Worm (Caenorhabditis elegans) whole organism, L3 larva: ENCODE measurements around the gene grl-28.

Experiments used
- ceh-28 ChIP-seq: fragments of 150-350 bp; optimal IDR thresholded peaks from 2 replicates; lab custom pipeline; 2014; ENCODE audit warnings: missing biosample characterization, missing genetic modification reagents, missing genetic modification characterization
- elt-1 ChIP-seq: fragments of 150-350 bp; optimal IDR thresholded peaks from 2 replicates; lab custom pipeline; 2014; ENCODE audit warnings: missing biosample characterization, missing genetic modification characterization
- fkh-10 ChIP-seq: sonication (generic microtip); optimal IDR thresholded peaks from 2 replicates; lab custom pipeline; 2017; ENCODE audit warnings: missing biosample characterization, missing genetic modification reagents, missing genetic modification characterization
- nhr-12 ChIP-seq: fragments of 150-350 bp; optimal IDR thresholded peaks from 2 replicates; lab custom pipeline; 2014; ENCODE audit warnings: missing biosample characterization, missing genetic modification characterization
- nhr-237 ChIP-seq: fragments of 150-350 bp; optimal IDR thresholded peaks from 2 replicates; lab custom pipeline; 2014; ENCODE audit warnings: missing biosample characterization, missing genetic modification characterization
- pha-4 ChIP-seq: fragments of 150-350 bp; optimal IDR thresholded peaks from 2 replicates; lab custom pipeline; 2014; ENCODE audit warnings: missing biosample characterization, missing genetic modification reagents, missing genetic modification characterization
- snpc-4 ChIP-seq: fragments of 150-350 bp; optimal IDR thresholded peaks from 2 replicates; lab custom pipeline; 2014; ENCODE audit warnings: missing biosample characterization, missing genetic modification characterization

- TF ChIP-seq elt-1 (tag; lab: Kevin White, UChicago) (no peak), snpc-4 (tag; lab: Kevin White, UChicago) (no peak), ceh-28 (tag; lab: Kevin White, UChicago) (no peak), nhr-12 (tag; lab: Kevin White, UChicago) (no peak), fkh-10 (no peak), nhr-237 (no peak), pha-4 (tag; lab: Kevin White, UChicago) (no peak)
Measured at ce11 chrV:3546517-3546916, 5.1 kb downstream of the grl-28 start, which contains the start of gene srbc-68.
